Fruit fly (Drosophila melanogaster): Measurements from ENCODE around the gene CG15005.

The CG15005 gene

DNA sequence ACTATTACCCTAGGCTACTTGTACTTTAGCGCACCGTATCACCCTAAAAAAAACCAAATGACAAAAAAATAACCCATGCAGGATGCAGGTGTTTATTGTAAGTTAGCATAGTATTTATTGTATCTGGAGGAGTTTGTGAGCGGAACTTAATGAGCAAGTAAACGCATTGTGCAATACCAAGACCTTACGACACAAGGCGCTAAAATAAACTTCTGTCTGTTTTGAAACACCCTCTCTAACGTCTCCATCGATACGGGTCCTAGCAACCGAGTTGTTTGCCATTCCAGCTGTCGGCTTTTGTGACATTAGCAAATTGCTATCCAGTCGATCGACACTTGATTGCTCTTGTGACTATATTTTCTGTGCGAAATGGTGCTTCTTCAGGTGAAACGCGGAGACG lies 30.6 kb downstream of the CG15005 start, which contains the start of gene CG18675:
TSS of gene CG18675 (plus strand) at position 301 of the 400 bp plus-strand sequence.
- TF ChIP-seq Myc (optimal IDR thresholded peaks at IDR 0.05) (no peak), insv (optimal IDR thresholded peaks at IDR 0.05) (no peak), Sin3A (optimal IDR thresholded peaks at IDR 0.05) (no peak), psq (optimal IDR thresholded peaks at IDR 0.05) (no peak), ttk (optimal IDR thresholded peaks at IDR 0.05) (no peak), h (optimal IDR thresholded peaks at IDR 0.05) (no peak)

DNA sequence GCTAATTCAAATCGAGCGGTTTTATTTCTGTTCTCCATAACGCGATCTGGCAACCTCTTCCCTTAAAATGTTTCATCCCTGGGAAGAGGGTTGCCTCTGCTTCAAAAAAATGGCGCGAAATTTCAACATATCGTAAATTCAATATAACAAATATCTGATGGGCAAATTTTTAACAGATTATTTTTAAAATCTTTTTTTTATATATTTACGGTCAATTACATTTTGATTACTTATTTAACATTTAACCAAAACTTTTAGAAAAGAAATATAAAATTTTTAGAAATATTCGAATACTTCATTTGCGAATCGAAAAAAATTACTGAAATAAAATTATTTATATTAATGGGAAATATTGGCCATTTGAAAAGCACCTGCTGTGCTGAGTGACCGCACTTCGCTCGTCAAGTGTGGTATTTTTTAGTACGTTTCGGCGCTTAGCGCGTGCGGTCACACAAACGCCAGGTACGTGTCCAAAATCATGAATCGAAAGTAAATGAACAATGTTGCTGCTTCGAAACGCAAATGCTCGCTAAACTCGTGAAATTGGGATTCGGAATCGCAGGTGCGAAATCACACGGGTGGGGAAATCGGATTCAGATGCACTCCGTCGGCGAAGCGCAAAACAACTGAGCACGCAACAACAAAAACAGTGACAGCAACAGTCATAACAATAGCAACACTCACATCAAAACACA lies 34.0 kb downstream of the CG15005 start, which contains the start of gene Ero1L:
TSS of gene Ero1L (plus strand) at position 448 of the 695 bp plus-strand sequence.
- TF ChIP-seq h (optimal IDR thresholded peaks at IDR 0.05) = no peak
- TF ChIP-seq Myc (optimal IDR thresholded peaks at IDR 0.05) = no peak
- no peak for TF ChIP-seq psq (optimal IDR thresholded peaks at IDR 0.05)
- no peak for TF ChIP-seq insv (optimal IDR thresholded peaks at IDR 0.05)
- no peak for TF ChIP-seq Sin3A (optimal IDR thresholded peaks at IDR 0.05)
- no peak for TF ChIP-seq ttk (optimal IDR thresholded peaks at IDR 0.05)

DNA sequence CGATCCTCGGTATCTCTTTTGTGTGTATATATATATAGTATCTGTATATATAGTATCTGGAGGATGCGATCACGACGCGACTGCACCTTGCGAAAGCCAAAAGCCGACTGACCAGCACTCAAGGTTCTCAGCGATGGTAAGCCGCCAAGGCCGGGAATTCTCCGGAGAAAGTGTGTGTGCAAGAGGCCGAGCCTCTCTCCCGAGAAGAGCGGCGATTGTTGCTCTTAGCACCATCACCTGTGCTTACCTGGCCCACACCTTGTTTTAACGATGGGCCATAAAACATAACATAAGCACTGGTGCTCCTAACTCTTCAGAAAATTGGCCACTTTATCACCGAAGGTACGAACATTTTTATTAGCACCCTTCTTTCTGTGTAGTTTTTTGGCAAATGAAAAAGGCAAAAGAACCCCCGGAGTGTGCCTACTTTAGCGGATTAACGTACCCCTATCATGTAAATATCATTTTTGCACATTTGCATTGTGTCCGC lies 36.7 kb downstream of the CG15005 start, which contains the start of gene mas:
TSS of gene mas (minus strand) at position 112 of the 490 bp plus-strand sequence.
- TF ChIP-seq h (optimal IDR thresholded peaks at IDR 0.05) (no peak), ttk (optimal IDR thresholded peaks at IDR 0.05) (no peak), Myc (optimal IDR thresholded peaks at IDR 0.05) (no peak)

DNA sequence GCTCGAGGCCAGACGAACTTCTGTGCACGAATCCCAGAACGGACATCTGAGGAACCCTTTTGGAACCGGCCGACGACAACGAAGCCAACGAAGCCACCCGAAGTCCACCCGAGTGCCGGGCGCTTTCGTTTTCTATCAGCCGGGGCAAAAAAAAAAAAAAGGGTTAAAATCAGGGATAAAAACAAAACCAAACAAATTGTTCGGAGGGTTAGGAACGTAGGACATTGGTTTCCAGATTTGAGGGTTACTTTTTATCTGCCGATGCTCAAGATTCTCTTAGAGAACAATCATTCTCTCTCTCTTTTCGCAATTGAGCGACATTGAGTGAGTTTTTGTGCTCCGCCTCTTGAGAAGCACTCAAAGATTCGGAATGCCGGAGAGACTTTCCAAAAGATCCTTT lies 43.2 kb downstream of the CG15005 start, which contains the start of gene nab:
TSS of gene nab (minus strand) at position 7 of the 400 bp plus-strand sequence.
- no peak for TF ChIP-seq Sin3A (optimal IDR thresholded peaks at IDR 0.05)
- no peak for TF ChIP-seq psq (optimal IDR thresholded peaks at IDR 0.05)
- no peak for TF ChIP-seq ttk (optimal IDR thresholded peaks at IDR 0.05)
- no peak for TF ChIP-seq h (optimal IDR thresholded peaks at IDR 0.05)
- no peak for TF ChIP-seq insv (optimal IDR thresholded peaks at IDR 0.05)
- no peak for TF ChIP-seq Myc (optimal IDR thresholded peaks at IDR 0.05)

DNA sequence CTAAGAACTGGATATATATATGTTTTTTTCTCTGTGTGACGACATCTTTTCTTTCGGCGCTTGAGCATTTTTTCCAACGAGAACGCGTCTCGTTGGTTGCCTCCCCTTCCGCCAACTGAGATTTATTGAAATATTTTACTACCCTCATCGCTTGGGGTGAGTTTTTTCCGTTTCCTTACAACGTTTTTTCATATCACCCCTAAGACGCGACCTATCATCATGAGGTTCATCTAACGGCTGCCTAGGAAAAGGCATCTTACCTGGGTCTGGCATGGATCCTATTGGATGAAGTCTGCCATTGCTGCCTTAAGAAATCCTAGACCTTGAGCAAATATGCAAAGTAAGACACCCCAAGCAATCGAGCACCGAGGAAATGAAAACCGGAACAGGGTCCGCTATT lies 44.9 kb downstream of the CG15005 start:
- TF ChIP-seq ttk (optimal IDR thresholded peaks at IDR 0.05) = no peak
- TF ChIP-seq insv (optimal IDR thresholded peaks at IDR 0.05) = no peak
- no peak for TF ChIP-seq psq (optimal IDR thresholded peaks at IDR 0.05)
- no peak for TF ChIP-seq Sin3A (optimal IDR thresholded peaks at IDR 0.05)
- no peak for TF ChIP-seq Myc (optimal IDR thresholded peaks at IDR 0.05)
- no peak for TF ChIP-seq h (optimal IDR thresholded peaks at IDR 0.05)

DNA sequence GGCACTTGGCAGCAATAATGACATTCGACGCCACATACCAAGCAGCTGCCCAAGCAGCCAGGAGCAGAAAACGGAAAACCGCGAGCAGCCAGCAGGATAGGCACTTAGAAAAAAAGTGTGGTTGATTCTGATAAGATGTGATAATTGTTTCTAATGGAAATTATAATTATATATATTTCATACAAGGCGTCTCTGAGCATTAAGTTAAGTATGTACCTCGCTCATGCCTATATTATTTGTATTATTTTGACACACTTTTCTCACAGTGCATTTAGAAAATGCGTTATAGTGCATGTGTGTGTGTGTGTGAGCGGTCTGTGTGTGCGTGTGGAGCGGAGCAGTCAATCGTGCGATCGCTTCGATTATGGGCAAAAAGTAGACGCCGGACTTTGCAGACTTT lies 45.8 kb downstream of the CG15005 start:
- TF ChIP-seq Sin3A (optimal IDR thresholded peaks at IDR 0.05) (no peak), h (optimal IDR thresholded peaks at IDR 0.05) (no peak), insv (optimal IDR thresholded peaks at IDR 0.05) (no peak)

DNA sequence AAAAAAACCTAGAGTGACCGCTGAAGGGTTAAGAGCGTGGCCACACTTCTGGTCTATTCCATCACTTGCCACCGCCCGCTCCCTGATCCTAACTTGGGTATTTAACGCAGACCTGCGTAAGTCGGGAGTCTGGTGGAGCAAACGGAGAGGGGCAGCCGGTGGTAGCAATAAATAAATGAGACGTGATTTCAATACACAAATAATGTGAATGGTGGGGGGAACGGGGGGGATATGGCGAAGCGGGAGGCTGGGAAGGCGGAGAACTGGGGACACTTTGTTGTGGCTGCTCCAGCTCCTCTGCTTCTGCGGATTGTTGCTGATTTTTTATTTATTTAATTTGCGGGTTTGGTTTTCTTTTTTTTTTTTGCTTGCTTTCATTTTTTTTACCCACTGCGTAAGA lies 46.3 kb downstream of the CG15005 start:
- no peak for TF ChIP-seq Sin3A (optimal IDR thresholded peaks at IDR 0.05)
- TF ChIP-seq insv (optimal IDR thresholded peaks at IDR 0.05) = no peak
- TF ChIP-seq ttk (optimal IDR thresholded peaks at IDR 0.05) = no peak
- no peak for TF ChIP-seq Myc (optimal IDR thresholded peaks at IDR 0.05)
- TF ChIP-seq h (optimal IDR thresholded peaks at IDR 0.05) = no peak
- TF ChIP-seq psq (optimal IDR thresholded peaks at IDR 0.05) = no peak
